Fruit fly (Drosophila melanogaster) whole organism, embryonic: ENCODE data around the gene CG42759.

Source experiments
- ATbp ChIP-seq: fragments of 200-800 bp; sonication (Bioruptor generic); optimal IDR thresholded peaks from 2 replicates; lab custom pipeline; 2017; ENCODE audit warnings: missing biosample characterization, mild to moderate bottlenecking, missing genetic modification characterization, missing genetic modification reagents
- Ada2b ChIP-seq: fragments of 200-800 bp; sonication (Bioruptor generic); IDR thresholded peaks from 2 replicates; pipeline ENCODE4 v1.3.6; 2022; ENCODE audit warnings: missing biosample characterization, missing genetic modification characterization
- Atf-2 ChIP-seq: fragments of 200-800 bp; sonication (Bioruptor generic); optimal IDR thresholded peaks from 2 replicates; lab custom pipeline; 2016; ENCODE audit warnings: missing biosample characterization, missing genetic modification characterization
- Atf3 ChIP-seq: fragments of 200-800 bp; sonication (Bioruptor generic); optimal IDR thresholded peaks from 3 replicates; lab custom pipeline; 2016; ENCODE audit warnings: missing biosample characterization, missing genetic modification characterization
- Bdp1 ChIP-seq: fragments of 200-800 bp; sonication (Bioruptor generic); optimal IDR thresholded peaks from 3 replicates; lab custom pipeline; 2016; ENCODE audit warnings: missing biosample characterization, missing genetic modification characterization
- Bgb ChIP-seq: fragments of 200-800 bp; sonication (Bioruptor generic); IDR thresholded peaks from 2 replicates; pipeline ENCODE4 v1.3.6; 2022; ENCODE audit warnings: missing biosample characterization, missing genetic modification characterization; ENCODE audit not compliant: partially characterized antibody
- CG10209 ChIP-seq: fragments of 200-800 bp; sonication (Bioruptor generic); optimal IDR thresholded peaks from 3 replicates; lab custom pipeline; 2017; ENCODE audit warnings: missing biosample characterization, mild to moderate bottlenecking, missing genetic modification characterization, missing genetic modification reagents
- CG10654 ChIP-seq: fragments of 200-800 bp; sonication (Bioruptor generic); optimal IDR thresholded peaks from 2 replicates; lab custom pipeline; 2016; ENCODE audit warnings: missing biosample characterization, missing genetic modification characterization
- CG11247 ChIP-seq: fragments of 200-800 bp; sonication (Bioruptor generic); IDR thresholded peaks from 2 replicates; pipeline ENCODE4 v1.3.6; 2022; ENCODE audit warnings: missing biosample characterization, missing genetic modification characterization
- CG12071 ChIP-seq: fragments of 200-800 bp; sonication (Bioruptor generic); optimal IDR thresholded peaks from 3 replicates; lab custom pipeline; 2018; ENCODE audit warnings: missing biosample characterization, mild to moderate bottlenecking, missing genetic modification characterization
- CG1233 ChIP-seq: fragments of 200-800 bp; sonication (Bioruptor generic); optimal IDR thresholded peaks from 4 replicates; lab custom pipeline; 2018; ENCODE audit warnings: missing biosample characterization, mild to moderate bottlenecking, missing genetic modification characterization
- CG14667 ChIP-seq: fragments of 200-800 bp; sonication (Bioruptor generic); IDR thresholded peaks from 2 replicates; pipeline ENCODE4 v1.3.6; 2022; ENCODE audit warnings: missing biosample characterization, missing genetic modification characterization
- CG14710 ChIP-seq: fragments of 200-800 bp; sonication (Bioruptor generic); optimal IDR thresholded peaks from 3 replicates; lab custom pipeline; 2019; ENCODE audit warnings: missing biosample characterization, mild to moderate bottlenecking, missing genetic modification characterization, moderate library complexity
- CG15479 ChIP-seq: fragments of 200-800 bp; sonication (Bioruptor generic); optimal IDR thresholded peaks from 3 replicates; lab custom pipeline; 2019; ENCODE audit warnings: missing biosample characterization, mild to moderate bottlenecking, missing genetic modification characterization, moderate library complexity
- CG16863 ChIP-seq: fragments of 200-800 bp; sonication (Bioruptor generic); optimal IDR thresholded peaks from 3 replicates; lab custom pipeline; 2016; ENCODE audit warnings: missing biosample characterization, missing genetic modification characterization
- CG2678 ChIP-seq: fragments of 200-800 bp; sonication (Bioruptor generic); optimal IDR thresholded peaks from 3 replicates; lab custom pipeline; 2019; ENCODE audit warnings: missing biosample characterization, mild to moderate bottlenecking, missing genetic modification characterization, moderate library complexity
- CG31388 ChIP-seq: fragments of 200-800 bp; sonication (Bioruptor generic); optimal IDR thresholded peaks from 2 replicates; lab custom pipeline; 2016; ENCODE audit warnings: missing biosample characterization, missing genetic modification characterization
- CG3281 ChIP-seq: fragments of 200-800 bp; sonication (Bioruptor generic); optimal IDR thresholded peaks from 3 replicates; lab custom pipeline; 2017; ENCODE audit warnings: missing biosample characterization, mild to moderate bottlenecking, missing genetic modification characterization
- CG6254 ChIP-seq: fragments of 200-800 bp; sonication (Bioruptor generic); optimal IDR thresholded peaks from 3 replicates; lab custom pipeline; 2017; ENCODE audit warnings: mild to moderate bottlenecking, missing biosample characterization, missing genetic modification reagents, missing genetic modification characterization
- CG6854 ChIP-seq: fragments of 200-800 bp; sonication (Bioruptor generic); optimal IDR thresholded peaks from 3 replicates; lab custom pipeline; 2017; ENCODE audit warnings: missing biosample characterization, mild to moderate bottlenecking, missing genetic modification characterization
- CG9609 ChIP-seq: fragments of 200-800 bp; sonication (Bioruptor generic); optimal IDR thresholded peaks from 3 replicates; lab custom pipeline; 2016; ENCODE audit warnings: missing biosample characterization, missing genetic modification characterization
- E2f1 ChIP-seq: fragments of 200-800 bp; sonication (Bioruptor generic); IDR thresholded peaks from 2 replicates; pipeline ENCODE4 v1.3.6; 2022; ENCODE audit warnings: missing biosample characterization, missing genetic modification characterization
- Fer1 ChIP-seq: fragments of 200-800 bp; sonication (Bioruptor generic); optimal IDR thresholded peaks from 2 replicates; lab custom pipeline; 2017; ENCODE audit warnings: missing biosample characterization, mild to moderate bottlenecking, missing genetic modification characterization
- Hr51 ChIP-seq, 2 experiments: fragments of 200-800 bp; sonication (Bioruptor generic); optimal IDR thresholded peaks; 2 replicates in 1 of 2; 3 replicates in 1 of 2; lab custom pipeline; 2016 to 2018; ENCODE audit warnings: missing biosample characterization in 2 of 2, missing genetic modification characterization in 2 of 2, mild to moderate bottlenecking in 1 of 2, moderate library complexity in 1 of 2
- Lim3 ChIP-seq: fragments of 200-800 bp; sonication (Bioruptor generic); IDR thresholded peaks from 2 replicates; pipeline ENCODE4 v1.3.6; 2022; ENCODE audit warnings: missing biosample characterization, missing genetic modification characterization
- MESR4 ChIP-seq: fragments of 200-800 bp; sonication (Bioruptor generic); optimal IDR thresholded peaks from 2 replicates; lab custom pipeline; 2018; ENCODE audit warnings: missing biosample characterization, mild to moderate bottlenecking, missing genetic modification characterization, moderate library complexity
- Max ChIP-seq: fragments of 200-800 bp; sonication (Bioruptor generic); optimal IDR thresholded peaks from 2 replicates; lab custom pipeline; 2016; ENCODE audit warnings: missing biosample characterization, mild to moderate bottlenecking, missing genetic modification characterization
- Mrtf ChIP-seq: fragments of 200-800 bp; sonication (Bioruptor generic); IDR thresholded peaks from 3 replicates; pipeline ENCODE4 v1.3.6; 2022; ENCODE audit warnings: missing biosample characterization, missing genetic modification characterization
- Nf-YB ChIP-seq: fragments of 200-800 bp; sonication (Bioruptor generic); optimal IDR thresholded peaks from 3 replicates; lab custom pipeline; 2019; ENCODE audit warnings: missing biosample characterization, mild to moderate bottlenecking, missing genetic modification characterization, moderate library complexity
- PHDP ChIP-seq: fragments of 200-800 bp; sonication (Bioruptor generic); optimal IDR thresholded peaks from 3 replicates; lab custom pipeline; 2018; ENCODE audit warnings: missing biosample characterization, mild to moderate bottlenecking, missing genetic modification characterization, moderate library complexity
- Poxn ChIP-seq: fragments of 200-800 bp; sonication (Bioruptor generic); IDR thresholded peaks from 2 replicates; pipeline ENCODE4 v1.3.6; 2022; ENCODE audit warnings: missing biosample characterization, missing genetic modification characterization
- Trl ChIP-seq, 3 experiments: fragments of >200 bp in 2 of 3; fragments of 200-800 bp in 1 of 3; sonication (Bioruptor generic) in 1 of 3; optimal IDR thresholded peaks; 2 replicates in 1 of 3; 3 replicates in 2 of 3; lab custom pipeline; 2016 to 2017; ENCODE audit warnings: missing biosample characterization in 1 of 3, missing genetic modification characterization in 1 of 3
- ab ChIP-seq: fragments of 200-800 bp; sonication (Bioruptor generic); optimal IDR thresholded peaks from 2 replicates; lab custom pipeline; 2016; ENCODE audit warnings: missing biosample characterization, missing genetic modification characterization
- abd-A ChIP-seq: fragments of 200-800 bp; sonication (Bioruptor generic); optimal IDR thresholded peaks from 3 replicates; lab custom pipeline; 2019; ENCODE audit warnings: missing biosample characterization, mild to moderate bottlenecking, missing genetic modification characterization, moderate library complexity
- amos ChIP-seq: fragments of 200-800 bp; sonication (Bioruptor generic); IDR thresholded peaks from 2 replicates; pipeline ENCODE4 v1.3.6; 2022; ENCODE audit warnings: missing biosample characterization, missing genetic modification characterization; ENCODE audit not compliant: partially characterized antibody
- ato ChIP-seq: fragments of 200-800 bp; sonication (Bioruptor generic); IDR thresholded peaks from 2 replicates; pipeline ENCODE4 v1.3.6; 2022; ENCODE audit warnings: missing biosample characterization, missing genetic modification characterization; ENCODE audit not compliant: partially characterized antibody
- dan ChIP-seq: fragments of 200-800 bp; sonication (Bioruptor generic); IDR thresholded peaks from 2 replicates; pipeline ENCODE4 v1.3.6; 2022; ENCODE audit warnings: missing biosample characterization, missing genetic modification characterization
- dati ChIP-seq: fragments of 200-800 bp; sonication (Bioruptor generic); IDR thresholded peaks from 2 replicates; pipeline ENCODE4 v1.3.6; 2022; ENCODE audit warnings: missing biosample characterization, missing genetic modification characterization
- eyg ChIP-seq: fragments of 200-800 bp; sonication (Bioruptor generic); optimal IDR thresholded peaks from 3 replicates; lab custom pipeline; 2016; ENCODE audit warnings: missing biosample characterization, missing genetic modification characterization
- fd64A ChIP-seq: fragments of 200-800 bp; sonication (Bioruptor generic); optimal IDR thresholded peaks from 3 replicates; lab custom pipeline; 2018; ENCODE audit warnings: missing biosample characterization, mild to moderate bottlenecking, missing genetic modification characterization
- gce ChIP-seq: fragments of 200-800 bp; sonication (Bioruptor generic); IDR thresholded peaks from 3 replicates; pipeline ENCODE4 v1.3.6; 2022; ENCODE audit warnings: missing biosample characterization, missing genetic modification characterization
- hbn ChIP-seq: fragments of 200-800 bp; sonication (Bioruptor generic); IDR thresholded peaks from 2 replicates; pipeline ENCODE4 v1.3.6; 2022; ENCODE audit warnings: missing biosample characterization, missing genetic modification characterization; ENCODE audit not compliant: partially characterized antibody
- lilli ChIP-seq: fragments of 200-800 bp; sonication (Bioruptor generic); optimal IDR thresholded peaks from 3 replicates; lab custom pipeline; 2016; ENCODE audit warnings: missing biosample characterization, missing genetic modification characterization
- mld ChIP-seq: fragments of 200-800 bp; sonication (Bioruptor generic); IDR thresholded peaks from 3 replicates; pipeline ENCODE4 v1.3.6; 2022; ENCODE audit warnings: missing biosample characterization, missing genetic modification characterization; ENCODE audit not compliant: partially characterized antibody
- sd ChIP-seq: fragments of 200-800 bp; sonication (Bioruptor generic); optimal IDR thresholded peaks from 3 replicates; lab custom pipeline; 2018; ENCODE audit warnings: missing biosample characterization, mild to moderate bottlenecking, missing genetic modification characterization, moderate library complexity
- sima ChIP-seq: fragments of 200-800 bp; sonication (Bioruptor generic); optimal IDR thresholded peaks from 2 replicates; lab custom pipeline; 2016; ENCODE audit warnings: missing biosample characterization, missing genetic modification characterization
- tap ChIP-seq: fragments of 200-800 bp; optimal IDR thresholded peaks from 3 replicates; lab custom pipeline; 2019; ENCODE audit warnings: missing biosample characterization, mild to moderate bottlenecking, missing genetic modification characterization, moderate library complexity
- trem ChIP-seq: fragments of 200-800 bp; optimal IDR thresholded peaks from 3 replicates; lab custom pipeline; 2019; ENCODE audit warnings: missing biosample characterization, mild to moderate bottlenecking, missing genetic modification characterization, moderate library complexity

Gene CG42759

DNA sequence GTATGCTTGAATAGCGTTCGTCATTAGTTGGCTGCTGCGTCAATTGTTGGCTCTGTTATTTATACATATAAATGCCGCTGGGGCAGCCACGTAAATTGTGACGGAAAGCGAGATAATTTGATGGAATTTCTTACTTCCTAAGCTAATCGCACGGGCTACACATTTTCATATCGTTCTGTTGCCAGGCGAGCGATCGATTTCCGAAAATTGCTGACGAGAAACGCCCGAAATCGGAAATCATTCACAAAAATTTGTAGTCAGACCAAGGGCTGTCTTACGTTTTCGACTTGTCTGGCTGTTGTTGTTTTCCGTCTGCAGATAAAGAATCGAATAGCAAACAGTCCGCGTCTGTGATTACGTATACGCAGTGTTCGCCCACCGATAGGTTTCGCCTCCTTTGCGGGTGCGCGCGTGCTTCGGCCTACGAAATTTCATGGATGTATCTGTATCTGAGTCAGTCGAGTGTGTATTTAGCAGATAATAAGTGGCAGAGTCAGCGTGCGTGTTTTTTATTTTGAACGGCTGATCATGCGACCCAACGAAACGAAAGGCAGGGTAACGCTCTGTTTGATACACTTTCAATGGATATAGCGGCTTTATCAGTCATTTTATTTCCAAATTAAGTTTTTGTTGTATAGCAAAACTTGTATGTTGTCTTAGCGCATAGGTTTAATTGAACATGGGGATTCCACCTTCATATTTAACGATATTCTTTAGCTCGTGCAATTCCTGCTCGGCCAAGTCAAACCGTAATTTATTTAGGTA lies 45.2 kb upstream of the CG42759 start (continued):
- TF ChIP-seq CG14710 (tag; lab: Kevin White, UChicago) (peak; percentile 5), CG16863 (peak; percentile 53), gce (GFP tag; lab: Robert Waterston, UW) (no peak), CG31388 (GFP tag; lab: Kevin White, UChicago) (no peak), CG12071 (GFP tag; lab: Kevin White, UChicago) (peak; percentile 48), Poxn (GFP tag; lab: Robert Waterston, UW) (no peak), CG10209 (GFP tag; lab: Kevin White, UChicago) (peak; percentile 71), Lim3 (GFP tag; lab: Robert Waterston, UW) (no peak), eyg (peak; percentile 66), Hr51 (GFP tag; optimal IDR thresholded peaks at IDR 0.05; lab: Kevin White, UChicago) (peak; percentile 66 to 76), Atf3 (GFP tag; lab: Kevin White, UChicago) (peak; percentile 27), trem (no peak), sd (tag; lab: Kevin White, UChicago) (peak; percentile 96), CG9609 (peak; percentile 49), ato (GFP tag; lab: Robert Waterston, UW) (no peak), CG1233 (GFP tag; lab: Kevin White, UChicago) (peak; percentile 55), CG6854 (GFP tag; lab: Kevin White, UChicago) (peak; percentile 46), dan (no peak), ATbp (GFP tag; lab: Kevin White, UChicago) (peak; percentile 51), PHDP (tag; lab: Kevin White, UChicago) (peak; percentile 67), Bdp1 (GFP tag; lab: Kevin White, UChicago) (peak; percentile 9), CG6254 (GFP tag; lab: Kevin White, UChicago) (peak; percentile 18), CG10654 (GFP tag; lab: Kevin White, UChicago) (peak; percentile 37), ab (GFP tag; lab: Kevin White, UChicago) (no peak), E2f1 (GFP tag; lab: Robert Waterston, UW) (peak; percentile 55; the same call in 1 of the 2 replicates), amos (GFP tag; lab: Robert Waterston, UW) (no peak; the same call in 1 of the 2 replicates), CG2678 (peak; percentile 82), MESR4 (GFP tag; lab: Kevin White, UChicago) (no peak), CG15479 (GFP tag; lab: Kevin White, UChicago) (no peak), CG11247 (GFP tag; lab: Robert Waterston, UW) (0 out of 2 replicates have a peak, but pooled peaks have one; percentile 45), sima (GFP tag; lab: Kevin White, UChicago) (no peak), Bgb (GFP tag; lab: Robert Waterston, UW) (no peak), hbn (GFP tag; lab: Robert Waterston, UW) (no peak), Max (no peak), Nf-YB (GFP tag; lab: Kevin White, UChicago) (peak; percentile 42), fd64A (GFP tag; lab: Kevin White, UChicago) (peak; percentile 41), CG3281 (GFP tag; lab: Kevin White, UChicago) (peak; percentile 84), Trl (optimal IDR thresholded peaks at IDR 0.05; lab: Kevin White, UChicago) (no peak), Trl (GFP tag; optimal IDR thresholded peaks at IDR 0.05; lab: Kevin White, UChicago) (peak; percentile 72), abd-A (peak; percentile 67), Ada2b (GFP tag; lab: Robert Waterston, UW) (peak; percentile 55), CG14667 (GFP tag; lab: Robert Waterston, UW) (peak; percentile 52; the same call in 1 of the 2 replicates), Fer1 (GFP tag; lab: Kevin White, UChicago) (peak; percentile 76), Mrtf (GFP tag; lab: Robert Waterston, UW) (no peak), mld (no peak), dati (GFP tag; lab: Robert Waterston, UW) (no peak), lilli (GFP tag; lab: Kevin White, UChicago) (peak; percentile 81), tap (tag; lab: Kevin White, UChicago) (peak; percentile 76), Atf-2 (GFP tag; lab: Kevin White, UChicago) (peak; percentile 43)
